Fruit fly (Drosophila melanogaster) whole organism, adult: ENCODE measurements around the gene mtd.

Experiments used
- CG14711 ChIP-seq: fragments of 200-800 bp; sonication (Bioruptor generic); optimal IDR thresholded peaks from 2 replicates; lab custom pipeline; 2018; ENCODE audit warnings: missing biosample characterization, mild to moderate bottlenecking, missing genetic modification characterization, moderate library complexity
- CG1620 ChIP-seq: fragments of 200-800 bp; sonication (Bioruptor generic); optimal IDR thresholded peaks from 2 replicates; lab custom pipeline; 2016; ENCODE audit warnings: missing biosample characterization, missing genetic modification characterization
- CG5204 ChIP-seq: fragments of 200-800 bp; sonication (Bioruptor generic); optimal IDR thresholded peaks from 2 replicates; lab custom pipeline; 2016; ENCODE audit warnings: missing biosample characterization, missing genetic modification characterization
- CG7045 ChIP-seq: fragments of 200-800 bp; sonication (Bioruptor generic); optimal IDR thresholded peaks from 2 replicates; lab custom pipeline; 2017; ENCODE audit warnings: missing biosample characterization, mild to moderate bottlenecking, missing genetic modification characterization
- Clk ChIP-seq: fragments of 200-800 bp; sonication (Bioruptor generic); optimal IDR thresholded peaks from 2 replicates; lab custom pipeline; 2017; ENCODE audit warnings: missing biosample characterization, missing genetic modification characterization
- Crg-1 ChIP-seq: fragments of 200-800 bp; sonication (Bioruptor generic); optimal IDR thresholded peaks from 2 replicates; lab custom pipeline; 2016; ENCODE audit warnings: missing biosample characterization, missing genetic modification characterization
- Hr96 ChIP-seq: fragments of 200-800 bp; sonication (Bioruptor generic); optimal IDR thresholded peaks from 2 replicates; lab custom pipeline; 2016; ENCODE audit warnings: missing biosample characterization, missing genetic modification characterization
- bab1 ChIP-seq: fragments of 200-800 bp; sonication (Bioruptor generic); optimal IDR thresholded peaks from 3 replicates; lab custom pipeline; 2019; ENCODE audit warnings: missing biosample characterization, mild to moderate bottlenecking, missing genetic modification characterization, moderate library complexity
- cic ChIP-seq: fragments of 200-800 bp; sonication (Bioruptor generic); optimal IDR thresholded peaks from 2 replicates; lab custom pipeline; 2017; ENCODE audit warnings: missing biosample characterization, mild to moderate bottlenecking, missing genetic modification characterization, moderate library complexity
- cnc ChIP-seq, 2 experiments: fragments of >200 bp; optimal IDR thresholded peaks; 2 replicates each; lab custom pipeline; 2017
- ovo ChIP-seq: fragments of 200-800 bp; sonication (Bioruptor generic); optimal IDR thresholded peaks from 2 replicates; lab custom pipeline; 2016; ENCODE audit warnings: missing biosample characterization, missing genetic modification characterization
- pad ChIP-seq: fragments of 200-800 bp; sonication (Bioruptor generic); optimal IDR thresholded peaks from 3 replicates; lab custom pipeline; 2017; ENCODE audit warnings: missing biosample characterization, missing genetic modification characterization, mild to moderate bottlenecking, moderate library complexity, missing genetic modification reagents
- tj ChIP-seq: fragments of 200-800 bp; sonication (Bioruptor generic); optimal IDR thresholded peaks from 3 replicates; lab custom pipeline; 2017; ENCODE audit warnings: missing biosample characterization, mild to moderate bottlenecking, missing genetic modification characterization, moderate library complexity
- toe ChIP-seq: fragments of 200-800 bp; sonication (Bioruptor generic); optimal IDR thresholded peaks from 2 replicates; lab custom pipeline; 2016; ENCODE audit warnings: missing biosample characterization, missing genetic modification characterization

DNA sequence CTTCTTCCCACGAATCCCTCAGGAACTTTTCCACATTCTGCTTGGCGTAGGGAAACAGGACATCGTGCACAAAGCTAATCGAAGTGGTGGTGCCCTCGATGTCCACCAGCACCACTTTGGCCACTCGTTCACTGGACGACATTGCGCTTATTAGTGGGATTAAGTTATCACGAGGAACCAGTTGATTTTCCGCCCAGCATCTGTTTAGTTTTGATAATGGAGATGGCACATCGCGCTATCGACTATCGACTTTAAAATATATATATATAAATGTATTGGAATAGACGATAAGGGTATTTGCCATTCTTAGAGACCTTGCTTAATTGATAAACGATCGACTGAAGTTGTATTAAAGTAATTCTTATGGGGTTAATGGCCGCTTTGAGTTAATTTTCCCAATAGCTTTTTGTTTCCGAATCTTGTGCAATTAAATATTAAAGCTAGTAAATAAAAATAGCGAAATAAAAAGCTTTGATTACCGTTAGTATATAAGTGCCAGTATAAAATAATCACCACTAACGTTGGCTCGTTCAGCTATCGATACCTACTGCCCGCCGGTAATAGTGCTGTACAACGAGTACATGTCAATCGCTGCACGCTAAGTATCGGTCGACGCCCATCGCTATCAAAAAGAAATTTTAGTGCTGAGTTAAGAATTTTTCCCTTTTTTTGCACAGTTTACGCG is 93.6 kb downstream of the mtd start, which contains the start of the genes Enoph and Hph:
- peak; percentile 33 for TF ChIP-seq cic
- TF ChIP-seq ovo (GFP tag; lab: Kevin White, UChicago) = peak; percentile 75
- TF ChIP-seq Crg-1 = peak; percentile 70
- TF ChIP-seq bab1 = no peak
- no peak for TF ChIP-seq cnc (optimal IDR thresholded peaks at IDR 0.05; lab: Kevin White, UChicago)
- peak; percentile 75 for TF ChIP-seq Hr96
- peak; percentile 61 for TF ChIP-seq Clk (GFP tag; lab: Kevin White, UChicago)
- TF ChIP-seq tj (GFP tag; lab: Kevin White, UChicago) = peak; percentile 93
- peak; percentile 49 for TF ChIP-seq CG14711 (tag; lab: Kevin White, UChicago)
- peak; percentile 61 for TF ChIP-seq CG1620 (GFP tag; lab: Kevin White, UChicago)
- TF ChIP-seq pad = peak; percentile 57
- TF ChIP-seq CG5204 (GFP tag; lab: Kevin White, UChicago) = no peak
- TF ChIP-seq toe (GFP tag; lab: Kevin White, UChicago) = peak; percentile 82
- peak; percentile 74 for TF ChIP-seq CG7045 (GFP tag; lab: Kevin White, UChicago)
